Fruit fly (Drosophila melanogaster) whole organism, embryonic: ENCODE measurements around the gene Awh.

Source experiments
- Abd-B ChIP-seq: fragments of 200-800 bp; sonication (Bioruptor generic); optimal IDR thresholded peaks from 2 replicates; lab custom pipeline; 2018; ENCODE audit warnings: missing biosample characterization, mild to moderate bottlenecking, missing genetic modification characterization, moderate library complexity
- Awh ChIP-seq: fragments of 200-800 bp; sonication (Bioruptor generic); IDR thresholded peaks from 2 replicates; pipeline ENCODE4, ENCODE4 v1.3.6; 2022; ENCODE audit warnings: missing biosample characterization, missing genetic modification characterization
- CG10209 ChIP-seq: fragments of 200-800 bp; sonication (Bioruptor generic); optimal IDR thresholded peaks from 3 replicates; lab custom pipeline; 2017; ENCODE audit warnings: missing biosample characterization, mild to moderate bottlenecking, missing genetic modification characterization, missing genetic modification reagents
- CG1024 ChIP-seq: fragments of 200-800 bp; sonication (Bioruptor generic); IDR thresholded peaks from 2 replicates; pipeline ENCODE4 v1.3.6; 2022; ENCODE audit warnings: missing biosample characterization, missing genetic modification characterization
- CG10543 ChIP-seq: fragments of 200-800 bp; sonication (Bioruptor generic); optimal IDR thresholded peaks from 3 replicates; lab custom pipeline; 2017; ENCODE audit warnings: missing biosample characterization, mild to moderate bottlenecking, missing genetic modification characterization, moderate library complexity
- CG10565 ChIP-seq: fragments of 200-800 bp; sonication (Bioruptor generic); optimal IDR thresholded peaks from 3 replicates; lab custom pipeline; 2016; ENCODE audit warnings: missing biosample characterization, mild to moderate bottlenecking, missing genetic modification characterization
- CG10654 ChIP-seq: fragments of 200-800 bp; sonication (Bioruptor generic); optimal IDR thresholded peaks from 2 replicates; lab custom pipeline; 2016; ENCODE audit warnings: missing biosample characterization, missing genetic modification characterization
- CG14667 ChIP-seq: fragments of 200-800 bp; sonication (Bioruptor generic); IDR thresholded peaks from 2 replicates; pipeline ENCODE4 v1.3.6; 2022; ENCODE audit warnings: missing biosample characterization, missing genetic modification characterization
- CG15601 ChIP-seq: fragments of 200-800 bp; sonication (Bioruptor generic); optimal IDR thresholded peaks from 3 replicates; lab custom pipeline; 2019; ENCODE audit warnings: missing biosample characterization, mild to moderate bottlenecking, missing genetic modification characterization, moderate library complexity
- CG17361 ChIP-seq: fragments of 200-800 bp; sonication (Bioruptor generic); IDR thresholded peaks from 3 replicates; pipeline ENCODE4 v1.3.6; 2022; ENCODE audit warnings: missing biosample characterization, missing genetic modification characterization
- CG34422 ChIP-seq: fragments of 200-800 bp; sonication (Bioruptor generic); IDR thresholded peaks from 3 replicates; pipeline ENCODE4 v1.3.6; 2022; ENCODE audit warnings: missing biosample characterization, missing genetic modification characterization
- CG3726 ChIP-seq: fragments of 200-800 bp; sonication (Bioruptor generic); IDR thresholded peaks from 3 replicates; pipeline ENCODE4, ENCODE4 v1.3.6; 2022; ENCODE audit warnings: missing biosample characterization, missing genetic modification characterization
- CG3847 ChIP-seq: fragments of 200-800 bp; sonication (Bioruptor generic); IDR thresholded peaks from 2 replicates; pipeline ENCODE4 v1.3.6; 2022; ENCODE audit warnings: missing biosample characterization, missing genetic modification characterization
- CG4360 ChIP-seq: fragments of 200-800 bp; sonication (Bioruptor generic); IDR thresholded peaks from 2 replicates; pipeline ENCODE4 v1.3.6; 2022; ENCODE audit warnings: missing biosample characterization, missing genetic modification characterization
- CG4730 ChIP-seq: fragments of 200-800 bp; sonication (Bioruptor generic); IDR thresholded peaks from 2 replicates; pipeline ENCODE4 v1.3.6; 2022; ENCODE audit warnings: missing biosample characterization, missing genetic modification characterization
- CG6689 ChIP-seq: fragments of 200-800 bp; sonication (Bioruptor generic); IDR thresholded peaks from 2 replicates; pipeline ENCODE4 v1.3.6; 2022; ENCODE audit warnings: missing biosample characterization, missing genetic modification characterization
- CG8359 ChIP-seq: fragments of 200-800 bp; sonication (Bioruptor generic); optimal IDR thresholded peaks from 2 replicates; lab custom pipeline; 2017; ENCODE audit warnings: missing biosample characterization, mild to moderate bottlenecking, missing genetic modification characterization, borderline replicate concordance
- CG9932 ChIP-seq: fragments of 200-800 bp; sonication (Bioruptor generic); IDR thresholded peaks from 2 replicates; pipeline ENCODE4 v1.3.6; 2022; ENCODE audit warnings: missing biosample characterization, missing genetic modification characterization
- Elba2 ChIP-seq: fragments of 200-800 bp; sonication (Bioruptor generic); optimal IDR thresholded peaks from 3 replicates; lab custom pipeline; 2016; ENCODE audit warnings: missing biosample characterization, missing genetic modification characterization
- Ets65A ChIP-seq: fragments of 200-800 bp; sonication (Bioruptor generic); peaks from one replicate; lab custom pipeline; 2016; ENCODE audit warnings: missing biosample characterization, missing genetic modification characterization
- Fer2 ChIP-seq: fragments of 200-800 bp; sonication (Bioruptor generic); optimal IDR thresholded peaks from 2 replicates; lab custom pipeline; 2018; ENCODE audit warnings: missing biosample characterization, mild to moderate bottlenecking, missing genetic modification characterization, moderate library complexity
- Fer3 ChIP-seq: fragments of 200-800 bp; sonication (Bioruptor generic); optimal IDR thresholded peaks from 2 replicates; lab custom pipeline; 2018; ENCODE audit warnings: missing biosample characterization, mild to moderate bottlenecking, missing genetic modification characterization, moderate library complexity
- H15 ChIP-seq: fragments of 200-800 bp; sonication (Bioruptor generic); IDR thresholded peaks from 3 replicates; pipeline ENCODE4 v1.3.6; 2022; ENCODE audit warnings: missing biosample characterization, missing genetic modification characterization
- HHEX ChIP-seq: fragments of 200-800 bp; sonication (Bioruptor generic); optimal IDR thresholded peaks from 3 replicates; lab custom pipeline; 2017; ENCODE audit warnings: missing biosample characterization, mild to moderate bottlenecking, missing genetic modification characterization, missing genetic modification reagents
- Meics ChIP-seq: fragments of 200-800 bp; sonication (Bioruptor generic); optimal IDR thresholded peaks from 2 replicates; lab custom pipeline; 2017; ENCODE audit warnings: missing biosample characterization, mild to moderate bottlenecking, missing genetic modification characterization
- Nf-YB ChIP-seq: fragments of 200-800 bp; sonication (Bioruptor generic); optimal IDR thresholded peaks from 3 replicates; lab custom pipeline; 2019; ENCODE audit warnings: missing biosample characterization, mild to moderate bottlenecking, missing genetic modification characterization, moderate library complexity
- Oaz ChIP-seq: fragments of 200-800 bp; sonication (Bioruptor generic); IDR thresholded peaks from 2 replicates; pipeline ENCODE4 v1.3.6; 2022; ENCODE audit warnings: missing biosample characterization, missing genetic modification characterization
- Optix ChIP-seq: fragments of 200-800 bp; sonication (Bioruptor generic); IDR thresholded peaks from 3 replicates; pipeline ENCODE4 v1.3.6; 2022; ENCODE audit warnings: missing biosample characterization, missing genetic modification characterization
- Ravus ChIP-seq: fragments of 200-800 bp; sonication (Bioruptor generic); IDR thresholded peaks from 2 replicates; pipeline ENCODE4 v1.3.6; 2022; ENCODE audit warnings: missing biosample characterization, missing genetic modification characterization
- Taf1 ChIP-seq: fragments of 200-800 bp; sonication (Bioruptor generic); IDR thresholded peaks from 2 replicates; pipeline ENCODE4 v1.3.6; 2022; ENCODE audit warnings: missing biosample characterization, missing genetic modification characterization
- Xbp1 ChIP-seq: fragments of 200-800 bp; sonication (Bioruptor generic); optimal IDR thresholded peaks from 3 replicates; lab custom pipeline; 2016; ENCODE audit warnings: missing biosample characterization, mild to moderate bottlenecking, missing genetic modification characterization
- YL-1 ChIP-seq: fragments of 200-800 bp; sonication (Bioruptor generic); optimal IDR thresholded peaks from 3 replicates; lab custom pipeline; 2017; ENCODE audit warnings: missing biosample characterization, mild to moderate bottlenecking, missing genetic modification characterization
- amos ChIP-seq: fragments of 200-800 bp; sonication (Bioruptor generic); IDR thresholded peaks from 2 replicates; pipeline ENCODE4 v1.3.6; 2022; ENCODE audit warnings: missing biosample characterization, missing genetic modification characterization; ENCODE audit not compliant: partially characterized antibody
- chif ChIP-seq, 2 experiments: fragments of 200-800 bp; sonication (Bioruptor generic); optimal IDR thresholded peaks; 3 replicates each; lab custom pipeline; 2016; ENCODE audit warnings: missing biosample characterization in 2 of 2, missing genetic modification characterization in 2 of 2
- chm ChIP-seq: fragments of 200-800 bp; sonication (Bioruptor generic); IDR thresholded peaks from 2 replicates; pipeline ENCODE4 v1.3.6; 2022; ENCODE audit warnings: missing biosample characterization, missing genetic modification characterization
- cwo ChIP-seq: fragments of 200-800 bp; sonication (Bioruptor generic); optimal IDR thresholded peaks from 3 replicates; lab custom pipeline; 2017; ENCODE audit warnings: missing biosample characterization, missing genetic modification characterization, mild to moderate bottlenecking, moderate library complexity, missing genetic modification reagents
- da ChIP-seq: fragments of 200-800 bp; sonication (Bioruptor generic); optimal IDR thresholded peaks from 2 replicates; lab custom pipeline; 2016; ENCODE audit warnings: missing biosample characterization, missing genetic modification characterization
- danr ChIP-seq: fragments of 200-800 bp; sonication (Bioruptor generic); IDR thresholded peaks from 2 replicates; pipeline ENCODE4 v1.3.6; 2022; ENCODE audit warnings: missing biosample characterization, missing genetic modification characterization
- gcm2 ChIP-seq: fragments of 200-800 bp; sonication (Bioruptor generic); optimal IDR thresholded peaks from 2 replicates; lab custom pipeline; 2016; ENCODE audit warnings: missing biosample characterization, missing genetic modification characterization
- gem ChIP-seq: fragments of 200-800 bp; sonication (Bioruptor generic); optimal IDR thresholded peaks from 2 replicates; lab custom pipeline; 2019; ENCODE audit warnings: missing biosample characterization, mild to moderate bottlenecking, missing genetic modification characterization, moderate library complexity
- gsb-n ChIP-seq: fragments of 200-800 bp; sonication (Bioruptor generic); optimal IDR thresholded peaks from 3 replicates; lab custom pipeline; 2018; ENCODE audit warnings: missing biosample characterization, mild to moderate bottlenecking, missing genetic modification characterization
- gt ChIP-seq: fragments of 200-800 bp; sonication (Bioruptor generic); IDR thresholded peaks from 2 replicates; pipeline ENCODE4 v1.3.6; 2022; ENCODE audit warnings: missing biosample characterization, missing genetic modification characterization
- odd ChIP-seq: fragments of 200-800 bp; sonication (Bioruptor generic); optimal IDR thresholded peaks from 2 replicates; lab custom pipeline; 2017; ENCODE audit warnings: missing biosample characterization, mild to moderate bottlenecking, missing genetic modification characterization
- pb ChIP-seq: fragments of 200-800 bp; sonication (Bioruptor generic); optimal IDR thresholded peaks from 3 replicates; lab custom pipeline; 2016; ENCODE audit warnings: missing biosample characterization, missing genetic modification characterization
- phol ChIP-seq: fragments of 200-800 bp; sonication (Bioruptor generic); optimal IDR thresholded peaks from 3 replicates; lab custom pipeline; 2018; ENCODE audit warnings: missing biosample characterization, mild to moderate bottlenecking, missing genetic modification characterization, moderate library complexity
- pros ChIP-seq: fragments of 200-800 bp; sonication (Bioruptor generic); optimal IDR thresholded peaks from 3 replicates; lab custom pipeline; 2019; ENCODE audit warnings: missing biosample characterization, mild to moderate bottlenecking, missing genetic modification characterization, moderate library complexity
- schlank ChIP-seq: fragments of 200-800 bp; sonication (Bioruptor generic); optimal IDR thresholded peaks from 2 replicates; lab custom pipeline; 2018; ENCODE audit warnings: missing biosample characterization, mild to moderate bottlenecking, missing genetic modification characterization
- sim ChIP-seq: fragments of 200-800 bp; sonication (Bioruptor generic); IDR thresholded peaks from 2 replicates; pipeline ENCODE4 v1.3.6; 2022; ENCODE audit warnings: missing biosample characterization, missing genetic modification characterization
- slp2 ChIP-seq: fragments of 200-800 bp; sonication (Bioruptor generic); optimal IDR thresholded peaks from 2 replicates; lab custom pipeline; 2016; ENCODE audit warnings: missing biosample characterization, missing genetic modification characterization
- tin ChIP-seq: fragments of 200-800 bp; sonication (Bioruptor generic); optimal IDR thresholded peaks from 3 replicates; lab custom pipeline; 2016; ENCODE audit warnings: missing biosample characterization, missing genetic modification characterization
- zen2 ChIP-seq: fragments of 200-800 bp; sonication (Bioruptor generic); IDR thresholded peaks from 3 replicates; pipeline ENCODE4 v1.3.6; 2022; ENCODE audit warnings: missing biosample characterization, missing genetic modification characterization; ENCODE audit not compliant: partially characterized antibody

Gene Awh

dm6 chr3L:3806330-3806729, 39.7 kb upstream of the Awh start, which contains the start of the genes CG32264, ntc and IntS10 (continued):
- TF ChIP-seq H15 (GFP tag; lab: Robert Waterston, UW) (no peak), pros (GFP tag; lab: Kevin White, UChicago) (no peak), Fer2 (tag; lab: Kevin White, UChicago) (peak; percentile 44), danr (GFP tag; lab: Robert Waterston, UW) (0 out of 2 replicates have a peak, but pooled peaks have one; percentile 29), cwo (GFP tag; lab: Kevin White, UChicago) (peak; percentile 34), CG15601 (peak; percentile 48), CG6689 (peak; percentile 31; the same call in 1 of the 2 replicates), da (peak; percentile 25), YL-1 (GFP tag; lab: Kevin White, UChicago) (peak; percentile 64), CG3726 (GFP tag; lab: Robert Waterston, UW) (no peak), gem (peak; percentile 79), Awh (GFP tag; lab: Robert Waterston, UW) (no peak), CG1024 (GFP tag; lab: Robert Waterston, UW) (0 out of 2 replicates have a peak, but pooled peaks have one; percentile 9), CG14667 (GFP tag; lab: Robert Waterston, UW) (no peak), chm (GFP tag; lab: Robert Waterston, UW) (no peak), Nf-YB (GFP tag; lab: Kevin White, UChicago) (peak; percentile 30), Meics (GFP tag; lab: Kevin White, UChicago) (peak; percentile 66), sim (GFP tag; lab: Robert Waterston, UW) (no peak), CG9932 (GFP tag; lab: Robert Waterston, UW) (peak; percentile 83), Taf1 (GFP tag; lab: Robert Waterston, UW) (no peak), CG34422 (0 out of 3 replicates have a peak, but pooled peaks have one; percentile 47), CG8359 (GFP tag; lab: Kevin White, UChicago) (no peak), phol (tag; lab: Kevin White, UChicago) (peak; percentile 68), pb (peak; percentile 47), odd (GFP tag; lab: Kevin White, UChicago) (peak; percentile 4), gsb-n (tag; lab: Kevin White, UChicago) (no peak), Oaz (GFP tag; lab: Robert Waterston, UW) (0 out of 2 replicates have a peak, but pooled peaks have one; percentile 20), gcm2 (peak; percentile 16), CG10543 (GFP tag; lab: Kevin White, UChicago) (peak; percentile 80), CG10209 (GFP tag; lab: Kevin White, UChicago) (peak; percentile 56), CG4730 (GFP tag; lab: Robert Waterston, UW) (no peak), schlank (tag; lab: Kevin White, UChicago) (peak; percentile 10), CG3847 (GFP tag; lab: Robert Waterston, UW) (peak; percentile 74), zen2 (GFP tag; lab: Robert Waterston, UW) (no peak), Optix (GFP tag; lab: Robert Waterston, UW) (no peak), HHEX (GFP tag; lab: Kevin White, UChicago) (peak; percentile 48), CG4360 (GFP tag; lab: Robert Waterston, UW) (no peak), amos (GFP tag; lab: Robert Waterston, UW) (peak; percentile 39; the same call in 1 of the 2 replicates), CG17361 (GFP tag; lab: Robert Waterston, UW) (0 out of 3 replicates have a peak, but pooled peaks have one; percentile 19), Fer3 (tag; lab: Kevin White, UChicago) (peak; percentile 63), chif (GFP tag; optimal IDR thresholded peaks at IDR 0.05; lab: Kevin White, UChicago) (peak; percentile 73 to 77), Ravus (GFP tag; lab: Robert Waterston, UW) (no peak), Abd-B (GFP tag; lab: Kevin White, UChicago) (no peak), slp2 (GFP tag; lab: Kevin White, UChicago) (peak; percentile 68), tin (GFP tag; lab: Kevin White, UChicago) (peak; percentile 70), Elba2 (GFP tag; lab: Kevin White, UChicago) (peak; percentile 31), gt (no peak), CG10565 (GFP tag; lab: Kevin White, UChicago) (no peak), CG10654 (GFP tag; lab: Kevin White, UChicago) (peak; percentile 62), Ets65A (GFP tag; lab: Kevin White, UChicago) (peak; percentile 97), Xbp1 (GFP tag; lab: Kevin White, UChicago) (peak; percentile 81)
